Worm (Caenorhabditis elegans) whole organism, L4 larva: ENCODE measurements around the gene srh-111.

Experiments
- ces-1 ChIP-seq: fragments of 150-350 bp; sonication (generic microtip); optimal IDR thresholded peaks from 4 replicates; lab custom pipeline; 2014; ENCODE audit warnings: missing biosample characterization, missing genetic modification reagents, missing genetic modification characterization
- dpl-1 ChIP-seq: fragments of 150-350 bp; optimal IDR thresholded peaks from 2 replicates; lab custom pipeline; 2014; ENCODE audit warnings: missing biosample characterization, missing genetic modification reagents, missing genetic modification characterization
- egl-27 ChIP-seq: sonication (generic microtip); optimal IDR thresholded peaks from 3 replicates; lab custom pipeline; 2017; ENCODE audit warnings: missing biosample characterization, missing genetic modification reagents, missing genetic modification characterization
- fos-1 ChIP-seq: fragments of 150-350 bp; optimal IDR thresholded peaks from 2 replicates; lab custom pipeline; 2014; ENCODE audit warnings: missing biosample characterization, missing genetic modification characterization
- hlh-11 ChIP-seq: fragments of 200-800 bp; sonication (Bioruptor generic); optimal IDR thresholded peaks from 2 replicates; lab custom pipeline; 2018; ENCODE audit warnings: mild to moderate bottlenecking, missing genetic modification characterization, missing compliant biosample characterization
- lin-15B ChIP-seq: fragments of 150-350 bp; sonication (generic microtip); optimal IDR thresholded peaks from 3 replicates; lab custom pipeline; 2014; ENCODE audit warnings: missing biosample characterization, missing genetic modification characterization
- lin-38 ChIP-seq: fragments of 200-800 bp; sonication (Bioruptor generic); IDR thresholded peaks from 2 replicates; pipeline ENCODE4 v1.3.6; 2022; ENCODE audit warnings: missing genetic modification reagents, missing genetic modification characterization, missing compliant biosample characterization
- pqm-1 ChIP-seq: sonication (generic microtip); optimal IDR thresholded peaks from 2 replicates; lab custom pipeline; 2017; ENCODE audit warnings: missing biosample characterization, missing genetic modification characterization
- unc-39 ChIP-seq: sonication (generic microtip); optimal IDR thresholded peaks from 2 replicates; lab custom pipeline; 2017; ENCODE audit warnings: missing biosample characterization, missing genetic modification characterization

DNA sequence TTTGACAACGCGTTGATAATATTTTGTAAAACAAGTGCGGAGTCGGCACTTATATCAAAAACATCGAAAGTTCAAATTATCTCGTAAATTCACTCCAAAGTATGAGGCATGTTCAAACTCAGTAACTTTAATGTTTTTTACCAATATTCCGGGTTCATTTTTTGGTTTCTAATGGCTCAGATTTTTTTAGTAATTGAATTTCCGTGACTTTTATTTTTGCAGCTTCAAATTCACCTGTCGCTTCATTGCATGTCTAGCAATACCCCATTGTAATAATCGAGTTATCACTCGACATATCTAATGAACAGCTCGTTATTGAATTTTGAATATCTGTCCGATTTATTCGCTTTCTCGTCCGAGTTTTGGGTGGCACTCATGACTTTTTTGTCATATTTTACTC is 42.8 kb upstream of the srh-111 start, which contains the start of gene srz-90:
- TF ChIP-seq fos-1 (tag; lab: Kevin White, UChicago) (no peak), lin-15B (tag; lab: Kevin White, UChicago) (no peak), lin-38 (no peak), dpl-1 (GFP tag; lab: Kevin White, UChicago) (no peak), unc-39 (tag; lab: Kevin White, UChicago) (no peak), pqm-1 (no peak), hlh-11 (no peak), ces-1 (GFP tag; lab: Kevin White, UChicago) (no peak), egl-27 (tag; lab: Kevin White, UChicago) (no peak)
